Fruit fly (Drosophila melanogaster): ENCODE results near the gene CG31055.

CG31055 gene

DNA sequence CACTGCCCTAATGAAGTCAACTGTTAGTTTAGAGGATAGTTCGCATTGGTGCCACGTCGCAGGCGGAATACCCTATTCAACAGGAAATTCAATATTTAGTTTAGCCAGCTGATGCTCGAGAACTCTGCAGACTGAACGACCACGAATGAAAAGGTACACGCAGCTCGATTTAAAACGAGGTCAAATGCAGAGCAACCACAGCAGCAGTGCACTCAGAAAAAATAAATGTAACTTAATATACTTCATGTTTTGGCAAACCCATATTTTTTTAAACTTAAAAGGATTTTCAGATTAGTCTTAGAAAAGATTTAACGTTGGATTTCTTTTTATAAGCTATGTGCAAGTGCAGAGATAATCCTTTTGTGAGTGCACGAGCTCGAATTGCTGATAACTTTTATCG, 32.8 kb downstream of the CG31055 start:
- TF ChIP-seq CG1529 (GFP tag; optimal IDR thresholded peaks at IDR 0.05), result no peak
- TF ChIP-seq Sox102F (GFP tag; optimal IDR thresholded peaks at IDR 0.05), result peak; percentile 11
- TF ChIP-seq lab (GFP tag; optimal IDR thresholded peaks at IDR 0.05), result peak; percentile 10
- TF ChIP-seq CG12236 (GFP tag; optimal IDR thresholded peaks at IDR 0.05), result no peak
- no peak for TF ChIP-seq CG11723 (GFP tag; optimal IDR thresholded peaks at IDR 0.05)
- peak; percentile 8 for TF ChIP-seq ATbp (GFP tag; optimal IDR thresholded peaks at IDR 0.05)
- peak; percentile 35 for TF ChIP-seq Blimp-1 (GFP tag; optimal IDR thresholded peaks at IDR 0.05)
- TF ChIP-seq chm (GFP tag; IDR thresholded peaks at IDR 0.05), result no peak
- TF ChIP-seq phol (tag; optimal IDR thresholded peaks at IDR 0.05), result peak; percentile 36
- TF ChIP-seq ci (GFP tag; IDR thresholded peaks at IDR 0.05), result no peak
- TF ChIP-seq lmd (GFP tag; IDR thresholded peaks at IDR 0.05), result peak; percentile 16; the same call in 1 of the 2 replicates
- peak; percentile 53; the same call in 2 of the 3 replicates for TF ChIP-seq row (GFP tag; IDR thresholded peaks at IDR 0.05)
- TF ChIP-seq dmrt99B (tag; optimal IDR thresholded peaks at IDR 0.05), result peak; percentile 23
- TF ChIP-seq croc (GFP tag; conservative IDR thresholded peaks at IDR 0.05), result no peak
- TF ChIP-seq sens (GFP tag), result peak; percentile 26
- peak; percentile 32 for TF ChIP-seq fd96Cb (tag; optimal IDR thresholded peaks at IDR 0.05)
- TF ChIP-seq Drgx (GFP tag; IDR thresholded peaks at IDR 0.05), result peak; percentile 55
- 0 out of 2 replicates have a peak, but pooled peaks have one; percentile 17 for TF ChIP-seq CG14014 (GFP tag; IDR thresholded peaks at IDR 0.05)
- TF ChIP-seq Sox100B (GFP tag; optimal IDR thresholded peaks at IDR 0.05), result peak; percentile 19
- TF ChIP-seq D19A (tag; optimal IDR thresholded peaks at IDR 0.05), result peak; percentile 81
- peak; percentile 17 for TF ChIP-seq gem (tag; optimal IDR thresholded peaks at IDR 0.05)
- peak; percentile 39 for TF ChIP-seq CG11504 (tag; optimal IDR thresholded peaks at IDR 0.05)
- peak; percentile 30 for TF ChIP-seq CG17359 (tag; optimal IDR thresholded peaks at IDR 0.05)
- TF ChIP-seq CG1647 (GFP tag; optimal IDR thresholded peaks at IDR 0.05), result no peak
- TF ChIP-seq CG1603 (tag; optimal IDR thresholded peaks at IDR 0.05), result peak; percentile 10
- peak; percentile 8 for TF ChIP-seq Med (GFP tag)
- no peak for TF ChIP-seq dan (GFP tag; IDR thresholded peaks at IDR 0.05)
- peak; percentile 24 for TF ChIP-seq CG10979 (tag; optimal IDR thresholded peaks at IDR 0.05)
- TF ChIP-seq pho (GFP tag; optimal IDR thresholded peaks at IDR 0.05), result no peak
- peak; percentile 38 for TF ChIP-seq CG2678 (tag; optimal IDR thresholded peaks at IDR 0.05)
- peak; percentile 13 for TF ChIP-seq Asciz (GFP tag; optimal IDR thresholded peaks at IDR 0.05)
- no peak for TF ChIP-seq E2f1 (GFP tag; IDR thresholded peaks at IDR 0.05)
- no peak for TF ChIP-seq CG12659 (GFP tag; optimal IDR thresholded peaks at IDR 0.05)

DNA sequence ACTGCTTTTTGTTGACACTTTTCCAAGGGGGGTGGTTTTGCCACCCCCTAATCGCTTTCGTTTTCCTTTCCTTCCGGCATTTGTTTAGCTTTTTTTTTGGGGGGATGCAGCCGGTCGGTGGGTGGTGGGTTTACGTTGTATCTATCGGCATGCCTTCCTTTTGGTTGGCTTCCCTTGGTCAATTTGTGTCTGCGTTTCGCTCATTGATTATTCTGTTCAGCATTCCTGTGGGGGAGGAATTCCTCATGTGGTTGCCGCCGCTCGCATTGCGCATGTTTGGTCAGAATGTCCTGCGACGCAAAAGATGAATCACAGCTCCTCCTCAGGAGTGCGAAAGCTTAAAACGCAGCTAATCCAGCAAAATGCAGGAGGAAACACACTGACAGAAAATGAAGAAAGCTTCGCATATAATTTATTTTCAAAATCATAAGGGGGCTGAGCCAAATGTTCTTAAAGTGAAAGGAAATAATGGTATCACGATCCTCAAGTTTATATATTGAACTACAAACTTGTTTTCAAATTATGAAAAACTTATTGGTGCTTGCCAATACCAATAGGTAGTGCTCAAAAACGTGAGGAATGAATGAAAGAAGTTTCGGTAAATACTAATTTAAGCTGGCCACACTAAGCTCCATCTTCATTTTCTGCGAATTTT, 35.7 kb downstream of the CG31055 start, which contains the start of gene RpS10a:
Gene RpS10a, plus strand, starts transcription at position 605 of the 655 bp plus-strand sequence.
- no peak for TF ChIP-seq CG7839 (tag; optimal IDR thresholded peaks at IDR 0.05)
- no peak for TF ChIP-seq CG13775 (GFP tag; optimal IDR thresholded peaks at IDR 0.05)
- TF ChIP-seq unc-4 (GFP tag; IDR thresholded peaks at IDR 0.05; ENCODE audit: partially characterized antibody), result no peak
- no peak for TF ChIP-seq gce (GFP tag; IDR thresholded peaks at IDR 0.05)
- peak; percentile 10 for TF ChIP-seq Hmr (GFP tag; optimal IDR thresholded peaks at IDR 0.05)
- peak; percentile 16 for TF ChIP-seq lab (GFP tag; optimal IDR thresholded peaks at IDR 0.05)
- peak; percentile 47; the same call in 1 of the 3 replicates for TF ChIP-seq mld (GFP tag; IDR thresholded peaks at IDR 0.05; ENCODE audit: partially characterized antibody)
- TF ChIP-seq CG2120 (GFP tag; optimal IDR thresholded peaks at IDR 0.05), result peak; percentile 27
- 0 out of 2 replicates have a peak, but pooled peaks have one; percentile 5 for TF ChIP-seq CG9932 (GFP tag; IDR thresholded peaks at IDR 0.05)
- TF ChIP-seq CG14860 (GFP tag; IDR thresholded peaks at IDR 0.05; ENCODE audit: partially characterized antibody), result 0 out of 3 replicates have a peak, but pooled peaks have one; percentile 27
- no peak for TF ChIP-seq CG5180 (GFP tag; optimal IDR thresholded peaks at IDR 0.05)
- no peak for TF ChIP-seq CG9876 (GFP tag; optimal IDR thresholded peaks at IDR 0.05)
- TF ChIP-seq Nf-YB (GFP tag; optimal IDR thresholded peaks at IDR 0.05), result no peak
- TF ChIP-seq sqz (GFP tag; optimal IDR thresholded peaks at IDR 0.05), result peak; percentile 45
- peak; percentile 8 for TF ChIP-seq nmo (GFP tag; optimal IDR thresholded peaks at IDR 0.05)
- TF ChIP-seq Bgb (GFP tag; IDR thresholded peaks at IDR 0.05; ENCODE audit: partially characterized antibody), result peak; percentile 22; the same call in 1 of the 2 replicates
- TF ChIP-seq onecut (GFP tag; IDR thresholded peaks at IDR 0.05), result peak; percentile 91
- no peak for TF ChIP-seq pita (GFP tag; optimal IDR thresholded peaks at IDR 0.05)
